Worm (Caenorhabditis elegans) whole organism, L3 larva: ENCODE results near the gene F12F6.1.
A peak's percentile ranks its signal among the peaks of the same experiment; 100 is the strongest.

Source experiments
- aly-2 ChIP-seq: fragments of 150-350 bp; optimal IDR thresholded peaks from 2 replicates; lab custom pipeline; 2014; ENCODE audit warnings: missing biosample characterization, missing genetic modification characterization
- ama-1 ChIP-seq: fragments of 150-350 bp; optimal IDR thresholded peaks from 2 replicates; lab custom pipeline; 2018
- ceh-16 ChIP-seq: sonication (generic microtip); optimal IDR thresholded peaks from 2 replicates; lab custom pipeline; 2017; ENCODE audit warnings: missing biosample characterization, missing genetic modification characterization
- ceh-82 ChIP-seq: fragments of 150-350 bp; optimal IDR thresholded peaks from 2 replicates; lab custom pipeline; 2014; ENCODE audit warnings: missing biosample characterization, missing genetic modification characterization
- elt-1 ChIP-seq: fragments of 150-350 bp; optimal IDR thresholded peaks from 2 replicates; lab custom pipeline; 2014; ENCODE audit warnings: missing biosample characterization, missing genetic modification characterization
- elt-2 ChIP-seq: sonication (generic microtip); optimal IDR thresholded peaks from 2 replicates; lab custom pipeline; 2016; ENCODE audit warnings: missing genetic modification reagents, mild to moderate bottlenecking, missing genetic modification characterization, missing compliant biosample characterization
- fos-1 ChIP-seq: fragments of 150-350 bp; optimal IDR thresholded peaks from 2 replicates; lab custom pipeline; 2014; ENCODE audit warnings: missing biosample characterization, missing genetic modification characterization
- lsy-12 ChIP-seq: sonication (generic microtip); optimal IDR thresholded peaks from 2 replicates; lab custom pipeline; 2016; ENCODE audit warnings: mild to moderate bottlenecking, missing genetic modification characterization, missing compliant biosample characterization
- nhr-11 ChIP-seq: fragments of 150-350 bp; optimal IDR thresholded peaks from 2 replicates; lab custom pipeline; 2014; ENCODE audit warnings: missing biosample characterization, missing genetic modification characterization
- nhr-237 ChIP-seq: fragments of 150-350 bp; optimal IDR thresholded peaks from 2 replicates; lab custom pipeline; 2014; ENCODE audit warnings: missing biosample characterization, missing genetic modification characterization
- nhr-43 ChIP-seq: sonication (generic microtip); optimal IDR thresholded peaks from 2 replicates; lab custom pipeline; 2016; ENCODE audit warnings: mild to moderate bottlenecking, missing genetic modification characterization, missing compliant biosample characterization; ENCODE audit not compliant: poor library complexity, severe bottlenecking
- nhr-77 ChIP-seq: fragments of 150-350 bp; optimal IDR thresholded peaks from 2 replicates; lab custom pipeline; 2014; ENCODE audit warnings: missing biosample characterization, missing genetic modification characterization

- TF ChIP-seq ceh-16 (tag; lab: Kevin White, UChicago) (no peak), ceh-82 (tag; lab: Kevin White, UChicago) (no peak), nhr-11 (tag; lab: Kevin White, UChicago) (no peak), nhr-43 (tag; lab: Kevin White, UChicago) (no peak), elt-2 (peak; percentile 36), fos-1 (tag; lab: Kevin White, UChicago) (no peak), nhr-77 (tag; lab: Kevin White, UChicago) (no peak), lsy-12 (tag; lab: Kevin White, UChicago) (no peak), nhr-237 (no peak), ama-1 (no peak), elt-1 (tag; lab: Kevin White, UChicago) (no peak), aly-2 (tag; lab: Kevin White, UChicago) (no peak)
These were observed at the start of gene F12F6.1 for ce11 chrIV:11583906-11584378.
